Worm (Caenorhabditis elegans) whole organism, young adult: Measurements from ENCODE around the gene ZK1248.4.

Experiments
- B0035.1 ChIP-seq: sonication (generic microtip); optimal IDR thresholded peaks from 2 replicates; lab custom pipeline; 2016; ENCODE audit warnings: missing genetic modification characterization, mild to moderate bottlenecking, missing compliant biosample characterization, missing genotype, missing genetic modification reagents
- B0261.1 ChIP-seq: sonication (generic microtip); optimal IDR thresholded peaks from 2 replicates; lab custom pipeline; 2016; ENCODE audit warnings: mild to moderate bottlenecking, missing genetic modification characterization, moderate library complexity, missing compliant biosample characterization
- B0336.3 ChIP-seq: fragments of 200-800 bp; sonication (Bioruptor generic); IDR thresholded peaks from 2 replicates; pipeline ENCODE4 v1.3.6; 2022; ENCODE audit warnings: missing genetic modification characterization, missing compliant biosample characterization
- C06A6.2 ChIP-seq: fragments of 200-800 bp; sonication (Bioruptor generic); conservative IDR thresholded peaks from 2 replicates; pipeline ENCODE4 v1.3.6; 2022; ENCODE audit warnings: missing genetic modification characterization, missing compliant biosample characterization
- F22D6.2 ChIP-seq: sonication (generic microtip); optimal IDR thresholded peaks from 2 replicates; lab custom pipeline; 2016; ENCODE audit warnings: mild to moderate bottlenecking, missing genetic modification characterization, missing compliant biosample characterization
- F33H1.4 ChIP-seq: fragments of 200-800 bp; sonication (Bioruptor generic); IDR thresholded peaks from 2 replicates; pipeline ENCODE4 v1.3.6; 2022; ENCODE audit warnings: missing genetic modification reagents, missing genetic modification characterization, missing compliant biosample characterization
- F37B4.10 ChIP-seq: fragments of 200-800 bp; sonication (Bioruptor generic); IDR thresholded peaks from 2 replicates; pipeline ENCODE4 v1.3.6; 2022; ENCODE audit warnings: missing genetic modification characterization, missing compliant biosample characterization
- F52B5.7 ChIP-seq: sonication (generic microtip); optimal IDR thresholded peaks from 2 replicates; lab custom pipeline; 2016; ENCODE audit warnings: mild to moderate bottlenecking, missing genetic modification characterization, missing compliant biosample characterization
- F57A8.1 ChIP-seq: fragments of 200-800 bp; sonication (Bioruptor generic); optimal IDR thresholded peaks from 2 replicates; lab custom pipeline; 2018; ENCODE audit warnings: mild to moderate bottlenecking, missing genetic modification characterization, moderate library complexity, missing compliant biosample characterization
- K11D2.4 ChIP-seq: fragments of 200-800 bp; sonication (Bioruptor generic); IDR thresholded peaks from 2 replicates; pipeline ENCODE4 v1.3.6; 2022; ENCODE audit warnings: missing genetic modification reagents, missing genetic modification characterization, missing compliant biosample characterization
- K12H6.12 ChIP-seq: fragments of 200-800 bp; sonication (Bioruptor generic); optimal IDR thresholded peaks from 2 replicates; lab custom pipeline; 2018; ENCODE audit warnings: mild to moderate bottlenecking, missing genetic modification characterization, missing compliant biosample characterization
- T07F8.4 ChIP-seq: sonication (generic microtip); optimal IDR thresholded peaks from 2 replicates; lab custom pipeline; 2016; ENCODE audit warnings: mild to moderate bottlenecking, missing genetic modification characterization, moderate library complexity, missing compliant biosample characterization
- T26A5.8 ChIP-seq: sonication (generic microtip); optimal IDR thresholded peaks from 2 replicates; lab custom pipeline; 2016; ENCODE audit warnings: missing genetic modification characterization, missing compliant biosample characterization
- Y53F4B.3 ChIP-seq: fragments of 200-800 bp; sonication (Bioruptor generic); IDR thresholded peaks from 2 replicates; pipeline ENCODE4 v1.3.6; 2022; ENCODE audit warnings: missing genetic modification reagents, missing genetic modification characterization, missing compliant biosample characterization
- Y67H2A.10 ChIP-seq: fragments of 200-800 bp; sonication (Bioruptor generic); conservative IDR thresholded peaks from 2 replicates; pipeline ENCODE4 v1.3.6; 2022; ENCODE audit warnings: missing genetic modification reagents, missing genetic modification characterization, missing compliant biosample characterization
- ama-1 ChIP-seq, 3 experiments: fragments of 150-350 bp in 1 of 3; sonication (generic microtip) in 2 of 3; optimal IDR thresholded peaks; 2 replicates each; lab custom pipeline; 2014 to 2018; ENCODE audit warnings: missing biosample characterization in 2 of 3, missing genetic modification characterization in 2 of 3, missing genetic modification reagents in 2 of 3
- ccch-3 ChIP-seq: fragments of 200-800 bp; sonication (Bioruptor generic); optimal IDR thresholded peaks from 2 replicates; lab custom pipeline; 2018; ENCODE audit warnings: mild to moderate bottlenecking, missing genetic modification characterization, missing compliant biosample characterization
- ceh-58 ChIP-seq: fragments of 200-800 bp; sonication (Bioruptor generic); IDR thresholded peaks from 2 replicates; pipeline ENCODE4 v1.3.6; 2022; ENCODE audit warnings: missing genetic modification characterization, missing compliant biosample characterization
- dox-1 ChIP-seq: fragments of 200-800 bp; sonication (Bioruptor generic); IDR thresholded peaks from 2 replicates; pipeline ENCODE4 v1.3.6; 2022; ENCODE audit warnings: missing genetic modification reagents, missing genetic modification characterization, missing compliant biosample characterization
- dpl-1 ChIP-seq: fragments of 150-350 bp; optimal IDR thresholded peaks from 2 replicates; lab custom pipeline; 2014; ENCODE audit warnings: missing biosample characterization, missing genetic modification reagents, missing genetic modification characterization
- egl-44 ChIP-seq: fragments of 200-800 bp; sonication (Bioruptor generic); IDR thresholded peaks from 2 replicates; pipeline ENCODE4 v1.3.6; 2022; ENCODE audit warnings: missing genetic modification reagents, missing genetic modification characterization, missing compliant biosample characterization
- ekl-4 ChIP-seq: fragments of 200-800 bp; sonication (Bioruptor generic); IDR thresholded peaks from 2 replicates; pipeline ENCODE4 v1.3.6; 2022; ENCODE audit warnings: missing genetic modification reagents, missing genetic modification characterization, missing compliant biosample characterization
- him-1 ChIP-seq: sonication (generic microtip); optimal IDR thresholded peaks from 2 replicates; lab custom pipeline; 2016; ENCODE audit warnings: missing genotype, missing genetic modification reagents, missing genetic modification characterization, missing compliant biosample characterization
- hlh-26 ChIP-seq: fragments of 200-800 bp; sonication (Bioruptor generic); conservative IDR thresholded peaks from 2 replicates; pipeline ENCODE4 v1.3.6; 2022; ENCODE audit warnings: missing genetic modification reagents, missing genetic modification characterization, missing compliant biosample characterization
- hmg-20 ChIP-seq: fragments of 200-800 bp; sonication (Bioruptor generic); IDR thresholded peaks from 2 replicates; pipeline ENCODE4 v1.3.6; 2022; ENCODE audit warnings: missing genetic modification reagents, missing genetic modification characterization, missing compliant biosample characterization
- let-607 ChIP-seq, 2 experiments: fragments of 200-800 bp in 1 of 2; sonication (Bioruptor generic) in 1 of 2; sonication (generic microtip) in 1 of 2; optimal IDR thresholded peaks; 2 replicates each; lab custom pipeline; 2016 to 2018; ENCODE audit warnings: mild to moderate bottlenecking in 2 of 2, missing compliant biosample characterization in 2 of 2, missing genetic modification characterization in 2 of 2, moderate library complexity in 2 of 2, missing genotype in 1 of 2
- lin-35 ChIP-seq, 3 experiments: fragments of 150-350 bp in 2 of 3; sonication (generic microtip) in 1 of 3; optimal IDR thresholded peaks; 2 replicates each; lab custom pipeline; 2014 to 2018; ENCODE audit warnings: missing biosample characterization in 3 of 3, missing genetic modification characterization in 3 of 3, missing genetic modification reagents in 3 of 3
- lir-1 ChIP-seq: fragments of 200-800 bp; sonication (Bioruptor generic); conservative IDR thresholded peaks from 2 replicates; pipeline ENCODE4 v1.3.6; 2022; ENCODE audit warnings: missing genetic modification reagents, missing genetic modification characterization, missing compliant biosample characterization
- lsl-1 ChIP-seq: fragments of 200-800 bp; sonication (Bioruptor generic); optimal IDR thresholded peaks from 2 replicates; lab custom pipeline; 2018; ENCODE audit warnings: mild to moderate bottlenecking, missing genetic modification characterization, moderate library complexity, missing compliant biosample characterization
- lsy-27 ChIP-seq: sonication (generic microtip); optimal IDR thresholded peaks from 2 replicates; lab custom pipeline; 2017; ENCODE audit warnings: missing genetic modification characterization, mild to moderate bottlenecking, missing compliant biosample characterization, antibody characterized with exemption, missing genotype, borderline replicate concordance; ENCODE audit not compliant: insufficient read depth
- madf-6 ChIP-seq: fragments of 200-800 bp; sonication (Bioruptor generic); IDR thresholded peaks from 2 replicates; pipeline ENCODE4 v1.3.6; 2022; ENCODE audit warnings: missing genetic modification reagents, missing genetic modification characterization, missing compliant biosample characterization
- mcd-1 ChIP-seq: fragments of 200-800 bp; sonication (Bioruptor generic); IDR thresholded peaks from 2 replicates; pipeline ENCODE4 v1.3.6; 2022; ENCODE audit warnings: missing genetic modification reagents, missing genetic modification characterization, missing compliant biosample characterization
- mes-4 ChIP-seq: sonication (generic microtip); optimal IDR thresholded peaks from 2 replicates; lab custom pipeline; 2016; ENCODE audit warnings: missing genotype, missing genetic modification characterization, missing compliant biosample characterization
- nfya-1 ChIP-seq: sonication (generic microtip); optimal IDR thresholded peaks from 2 replicates; lab custom pipeline; 2017; ENCODE audit warnings: antibody characterized with exemption, missing compliant biosample characterization, missing genetic modification characterization, borderline replicate concordance; ENCODE audit not compliant: insufficient read depth
- nhr-80 ChIP-seq: sonication (generic microtip); optimal IDR thresholded peaks from 2 replicates; lab custom pipeline; 2016; ENCODE audit warnings: missing genetic modification characterization, missing compliant biosample characterization
- rcor-1 ChIP-seq: fragments of 200-800 bp; sonication (Bioruptor generic); IDR thresholded peaks from 2 replicates; pipeline ENCODE4 v1.3.6; 2022; ENCODE audit warnings: missing genetic modification reagents, missing genetic modification characterization, missing compliant biosample characterization
- sdz-38 ChIP-seq: sonication (generic microtip); optimal IDR thresholded peaks from 2 replicates; lab custom pipeline; 2016; ENCODE audit warnings: missing genotype, missing genetic modification characterization, missing compliant biosample characterization
- snpc-1.1 ChIP-seq: sonication (generic microtip); optimal IDR thresholded peaks from 2 replicates; lab custom pipeline; 2017; ENCODE audit warnings: missing genetic modification characterization, mild to moderate bottlenecking, missing compliant biosample characterization, antibody characterized with exemption, moderate library complexity, missing genotype, missing genetic modification reagents; ENCODE audit not compliant: insufficient read depth
- tbx-9 ChIP-seq: sonication (generic microtip); optimal IDR thresholded peaks from 2 replicates; lab custom pipeline; 2016; ENCODE audit warnings: borderline replicate concordance, missing genetic modification characterization, inconsistent platforms, missing compliant biosample characterization
- ztf-3 ChIP-seq: fragments of 200-800 bp; sonication (Bioruptor generic); optimal IDR thresholded peaks from 2 replicates; lab custom pipeline; 2018; ENCODE audit warnings: mild to moderate bottlenecking, missing genetic modification characterization, missing compliant biosample characterization

ZK1248.4 gene

DNA sequence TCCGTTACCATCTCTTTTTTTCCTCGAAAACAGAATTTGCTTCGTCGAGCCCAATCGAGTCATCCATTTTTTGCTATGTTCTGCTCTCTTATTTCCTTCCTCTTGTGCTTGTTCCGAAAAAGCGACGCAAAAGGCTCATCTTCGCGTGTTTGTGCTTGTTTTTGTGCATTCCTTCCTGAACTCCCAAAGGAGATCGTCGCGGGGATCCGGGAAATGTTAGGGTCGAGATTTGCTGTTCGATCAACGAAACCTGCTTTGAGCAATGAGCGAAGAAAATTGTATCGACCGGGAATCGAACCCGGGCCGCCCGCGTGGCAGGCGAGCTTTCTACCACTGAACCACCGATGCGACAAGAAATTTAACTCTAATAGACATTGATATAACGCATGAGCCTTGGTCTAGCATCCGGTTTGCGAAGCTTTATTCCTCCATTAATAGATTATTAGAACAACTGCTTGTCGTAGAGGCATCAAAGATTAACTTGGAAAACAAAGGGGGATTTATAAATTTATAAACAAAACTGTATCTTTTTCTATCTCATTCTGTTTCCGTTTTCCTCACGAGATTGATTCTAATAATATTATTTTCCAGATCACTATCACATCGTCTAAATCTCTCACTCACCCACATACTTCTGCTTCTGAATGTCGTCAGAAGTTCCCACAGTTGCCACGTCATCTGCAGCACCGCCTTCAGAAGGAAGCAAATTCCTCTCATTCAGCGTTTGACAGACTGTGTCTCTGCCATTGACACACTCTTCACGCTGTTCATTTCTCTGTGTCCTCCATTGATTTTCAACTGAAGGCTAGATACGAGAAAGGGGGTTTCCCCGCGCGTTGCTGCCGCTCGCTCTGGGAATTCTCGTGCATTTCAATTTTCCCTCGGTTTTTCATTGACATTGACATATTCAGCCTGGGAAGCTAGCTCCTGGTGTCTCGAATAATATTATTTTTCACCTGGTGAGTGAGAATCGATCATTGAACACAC is 36.2 kb upstream of the ZK1248.4 start, which contains the start of gene K05F1.6 (continued):
- TF ChIP-seq mcd-1 (GFP tag; lab: Robert Waterston, UW), result peak; percentile 72
- TF ChIP-seq F52B5.7, result peak; percentile 90
- peak; percentile 82 for TF ChIP-seq rcor-1 (GFP tag; lab: Robert Waterston, UW)
- no peak for TF ChIP-seq K11D2.4 (GFP tag; lab: Robert Waterston, UW)
- peak; percentile 83 for TF ChIP-seq T26A5.8
- no peak for TF ChIP-seq hlh-26 (GFP tag; lab: Robert Waterston, UW)
- TF ChIP-seq B0261.1 (tag; lab: Kevin White, UChicago), result peak; percentile 94
- TF ChIP-seq dpl-1 (GFP tag; lab: Kevin White, UChicago), result no peak
- peak; percentile 89 for TF ChIP-seq dox-1 (GFP tag; lab: Robert Waterston, UW)
- TF ChIP-seq ama-1 (optimal IDR thresholded peaks at IDR 0.05; lab: Kevin White, UChicago), result no peak
- peak; percentile 36 to 67 for TF ChIP-seq ama-1 (GFP tag; optimal IDR thresholded peaks at IDR 0.05; lab: Kevin White, UChicago)
- no peak for TF ChIP-seq F22D6.2 (tag; lab: Kevin White, UChicago)
- TF ChIP-seq nhr-80 (tag; lab: Kevin White, UChicago), result peak; percentile 81
- peak in 1 of 3 experiments; percentile 55 for TF ChIP-seq lin-35 (GFP tag; optimal IDR thresholded peaks at IDR 0.05; lab: Kevin White, UChicago)
- peak; percentile 83 for TF ChIP-seq him-1 (tag; lab: Kevin White, UChicago)
- TF ChIP-seq tbx-9 (tag; lab: Kevin White, UChicago), result no peak
- peak; percentile 67; the same call in 1 of the 2 replicates for TF ChIP-seq ekl-4 (GFP tag; lab: Robert Waterston, UW)
- peak; percentile 34; the same call in 1 of the 2 replicates for TF ChIP-seq F33H1.4
- TF ChIP-seq T07F8.4 (tag; lab: Kevin White, UChicago), result peak; percentile 84
- TF ChIP-seq lir-1 (GFP tag; lab: Robert Waterston, UW), result 0 out of 2 replicates have a peak, but pooled peaks have one; percentile 12
- peak; percentile 69 for TF ChIP-seq K12H6.12 (tag; lab: Kevin White, UChicago)
- TF ChIP-seq F57A8.1, result peak; percentile 30

DNA sequence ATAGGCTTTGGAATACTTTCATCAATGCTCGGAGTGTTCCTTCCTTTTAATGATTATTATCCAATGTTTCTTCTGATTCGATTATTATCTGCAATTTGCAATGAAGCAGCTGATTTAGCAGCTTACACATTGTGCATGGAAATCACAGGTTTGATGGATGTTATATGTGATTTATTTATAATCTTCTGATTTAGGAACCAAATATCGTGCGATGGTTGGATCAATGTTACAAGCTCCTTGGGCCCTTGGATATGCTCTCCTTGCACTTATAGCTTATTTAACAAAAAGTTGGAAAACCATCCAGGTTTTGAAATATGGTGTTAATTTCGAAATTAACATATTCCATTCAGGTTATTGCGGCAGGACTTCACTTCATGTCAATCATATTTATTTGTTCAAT is 32.9 kb upstream of the ZK1248.4 start:
- TF ChIP-seq lsl-1 (GFP tag; lab: Kevin White, UChicago) (no peak), snpc-1.1 (tag; lab: Kevin White, UChicago) (no peak), Y53F4B.3 (GFP tag; lab: Robert Waterston, UW) (no peak), B0035.1 (tag; lab: Kevin White, UChicago) (no peak), him-1 (tag; lab: Kevin White, UChicago) (no peak), sdz-38 (no peak), madf-6 (GFP tag; lab: Robert Waterston, UW) (no peak), dpl-1 (GFP tag; lab: Kevin White, UChicago) (no peak)

DNA sequence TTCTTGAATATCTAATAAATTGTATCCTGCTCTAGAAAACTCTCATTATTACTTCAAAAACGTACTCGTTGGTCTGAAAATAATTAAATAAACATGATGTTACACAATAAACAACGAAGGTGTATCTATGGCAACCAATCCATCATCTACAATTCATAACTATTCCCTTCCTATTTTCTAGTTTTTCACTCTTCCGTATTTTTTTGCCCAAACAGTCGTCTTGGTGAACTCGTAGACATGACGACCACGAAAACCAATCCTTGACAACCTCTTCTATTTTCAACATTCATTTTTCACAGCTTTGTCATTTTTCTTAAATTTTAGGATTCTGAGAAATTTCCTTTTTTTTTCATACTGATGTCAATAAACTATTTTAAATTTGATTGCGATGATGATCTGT is 29.6 kb upstream of the ZK1248.4 start, which contains the start of gene K05F1.13:
TSS of gene K05F1.13 (plus strand) at position 301 of the 400 bp plus-strand sequence.
- TF ChIP-seq dpl-1 (GFP tag; lab: Kevin White, UChicago), result no peak
- TF ChIP-seq F33H1.4, result no peak
- no peak for TF ChIP-seq C06A6.2 (GFP tag; lab: Robert Waterston, UW)
- TF ChIP-seq let-607 (tag; optimal IDR thresholded peaks at IDR 0.05; lab: Kevin White, UChicago), result no peak
- TF ChIP-seq lsy-27 (tag; lab: Kevin White, UChicago), result no peak
- TF ChIP-seq Y67H2A.10 (GFP tag; lab: Robert Waterston, UW), result no peak
- TF ChIP-seq F37B4.10 (GFP tag; lab: Robert Waterston, UW), result no peak
- no peak for TF ChIP-seq hmg-20
- no peak for TF ChIP-seq mes-4 (tag; lab: Kevin White, UChicago)
- TF ChIP-seq nfya-1 (tag; lab: Kevin White, UChicago), result no peak
- TF ChIP-seq ztf-3 (GFP tag; lab: Kevin White, UChicago), result no peak
- TF ChIP-seq ceh-58 (GFP tag; lab: Robert Waterston, UW), result no peak
- TF ChIP-seq egl-44 (GFP tag; lab: Robert Waterston, UW), result no peak
- TF ChIP-seq ccch-3 (GFP tag; lab: Kevin White, UChicago), result no peak
- no peak for TF ChIP-seq B0336.3 (GFP tag; lab: Robert Waterston, UW)
